Worm (Caenorhabditis elegans) whole organism, L4 larva: ENCODE results near the gene H06I04.6.

ENCODE experiments used
- F26F4.8 ChIP-seq: fragments of 200-800 bp; sonication (Bioruptor generic); conservative IDR thresholded peaks from 2 replicates; pipeline ENCODE4 v1.3.6; 2022; ENCODE audit warnings: missing genetic modification characterization, missing compliant biosample characterization
- Y5F2A.4 ChIP-seq: fragments of 200-800 bp; sonication (Bioruptor generic); optimal IDR thresholded peaks from 2 replicates; lab custom pipeline; 2018; ENCODE audit warnings: mild to moderate bottlenecking, missing genetic modification characterization, missing compliant biosample characterization
- ceh-28 ChIP-seq: fragments of 150-350 bp; optimal IDR thresholded peaks from 2 replicates; lab custom pipeline; 2014; ENCODE audit warnings: missing biosample characterization, missing genetic modification reagents, missing genetic modification characterization
- lir-3 ChIP-seq: sonication (generic microtip); optimal IDR thresholded peaks from 2 replicates; lab custom pipeline; 2016; ENCODE audit warnings: mild to moderate bottlenecking, missing genetic modification characterization, missing compliant biosample characterization
- nhr-11 ChIP-seq: fragments of 150-350 bp; optimal IDR thresholded peaks from 2 replicates; lab custom pipeline; 2014; ENCODE audit warnings: missing biosample characterization, missing genetic modification characterization
- nhr-111 ChIP-seq: fragments of 200-800 bp; sonication (Bioruptor generic); optimal IDR thresholded peaks from 2 replicates; lab custom pipeline; 2018; ENCODE audit warnings: mild to moderate bottlenecking, missing genetic modification characterization, missing compliant biosample characterization
- nhr-25 ChIP-seq: sonication (generic microtip); optimal IDR thresholded peaks from 2 replicates; lab custom pipeline; 2017; ENCODE audit warnings: missing genetic modification characterization, mild to moderate bottlenecking, missing compliant biosample characterization, antibody characterized with exemption, moderate library complexity, borderline replicate concordance; ENCODE audit not compliant: insufficient read depth
- nhr-77 ChIP-seq: fragments of 150-350 bp; optimal IDR thresholded peaks from 2 replicates; lab custom pipeline; 2014; ENCODE audit warnings: missing biosample characterization, missing genetic modification characterization
- saeg-2 ChIP-seq: fragments of 200-800 bp; sonication (Bioruptor generic); IDR thresholded peaks from 2 replicates; pipeline ENCODE4 v1.3.6; 2022; ENCODE audit warnings: missing genetic modification reagents, missing genetic modification characterization, missing compliant biosample characterization
- zip-11 ChIP-seq: fragments of 200-800 bp; sonication (Bioruptor generic); IDR thresholded peaks from 2 replicates; pipeline ENCODE4 v1.3.6; 2022; ENCODE audit warnings: missing genetic modification characterization, missing compliant biosample characterization

ce11 chrIII:3103905-3104360 lies 39.8 kb upstream of the H06I04.6 start, which contains the start of gene Y53G8B.2:
- no peak for TF ChIP-seq nhr-77
- TF ChIP-seq zip-11 = no peak
- TF ChIP-seq lir-3 (tag; lab: Kevin White, UChicago) = no peak
- TF ChIP-seq Y5F2A.4 = no peak
- no peak for TF ChIP-seq ceh-28
- no peak for TF ChIP-seq nhr-111 (GFP tag; lab: Kevin White, UChicago)
- TF ChIP-seq nhr-25 = no peak
- TF ChIP-seq F26F4.8 (GFP tag; lab: Robert Waterston, UW) = no peak
- TF ChIP-seq saeg-2 (GFP tag; lab: Robert Waterston, UW) = no peak
- TF ChIP-seq nhr-11 = no peak
